Worm (Caenorhabditis elegans) whole organism, mixed stage, embryonic: ENCODE data around the gene C30A5.10.

Source experiments
- elt-1 ChIP-seq: sonication (generic microtip); optimal IDR thresholded peaks from 2 replicates; lab custom pipeline; 2017; ENCODE audit warnings: missing genetic modification characterization, mild to moderate bottlenecking, missing compliant biosample characterization, antibody characterized with exemption, moderate library complexity, borderline replicate concordance; ENCODE audit not compliant: insufficient read depth
- mep-1 ChIP-seq: fragments of 150-350 bp; optimal IDR thresholded peaks from 2 replicates; lab custom pipeline; 2017; ENCODE audit warnings: missing biosample characterization, missing genetic modification reagents, missing genetic modification characterization, inconsistent platforms
- nhr-237 ChIP-seq: fragments of 150-350 bp; optimal IDR thresholded peaks from 2 replicates; lab custom pipeline; 2014; ENCODE audit warnings: missing biosample characterization, missing genetic modification characterization
- nhr-28 ChIP-seq: fragments of 150-350 bp; optimal IDR thresholded peaks from 2 replicates; lab custom pipeline; 2014; ENCODE audit warnings: missing biosample characterization, missing genetic modification characterization

DNA sequence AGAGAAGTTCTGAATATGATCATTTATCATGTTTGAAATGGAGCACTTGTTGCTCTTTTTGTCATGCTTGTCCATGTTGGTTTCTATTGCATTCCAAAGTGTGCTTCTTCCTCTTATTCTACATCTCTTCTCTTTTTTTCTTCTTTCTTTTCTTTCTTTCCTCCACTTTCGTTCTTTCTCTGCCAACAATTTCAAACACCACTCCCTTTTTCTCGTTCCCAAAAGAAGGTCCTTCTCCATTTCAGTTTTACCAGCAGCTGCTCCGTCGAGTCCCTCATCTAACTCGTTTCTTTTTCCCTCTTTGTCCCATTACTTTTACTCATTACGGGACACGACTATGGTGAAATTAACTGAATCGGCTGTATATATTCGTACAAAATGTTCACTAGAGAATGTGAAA lies 45.3 kb upstream of the C30A5.10 start, which contains the start of gene F09G8.5:
- TF ChIP-seq mep-1 (tag; lab: Kevin White, UChicago), result no peak
- TF ChIP-seq nhr-28, result no peak
- TF ChIP-seq elt-1 (tag; lab: Kevin White, UChicago), result no peak
- TF ChIP-seq nhr-237 (tag; lab: Kevin White, UChicago), result no peak
